Worm (Caenorhabditis elegans) whole organism, mixed stage, embryonic: ENCODE results near the gene C16E9.1.

Source experiments
- M03D4.4 ChIP-seq: sonication (generic microtip); optimal IDR thresholded peaks from 2 replicates; lab custom pipeline; 2017; ENCODE audit warnings: mild to moderate bottlenecking, missing genetic modification characterization, missing compliant biosample characterization
- bed-3 ChIP-seq: fragments of 200-800 bp; sonication (Bioruptor generic); optimal IDR thresholded peaks from 3 replicates; lab custom pipeline; 2018; ENCODE audit warnings: mild to moderate bottlenecking, missing genetic modification characterization, moderate library complexity, missing compliant biosample characterization
- blmp-1 ChIP-seq: fragments of 150-350 bp; optimal IDR thresholded peaks from 2 replicates; lab custom pipeline; 2014; ENCODE audit warnings: missing biosample characterization, missing genetic modification characterization
- ceh-39 ChIP-seq: fragments of 150-350 bp; optimal IDR thresholded peaks from 2 replicates; lab custom pipeline; 2014; ENCODE audit warnings: missing biosample characterization, missing genetic modification characterization
- ceh-83 ChIP-seq: fragments of 200-800 bp; sonication (Bioruptor generic); optimal IDR thresholded peaks from 2 replicates; lab custom pipeline; 2018; ENCODE audit warnings: mild to moderate bottlenecking, missing genetic modification characterization, missing compliant biosample characterization
- ces-1 ChIP-seq: fragments of 150-350 bp; optimal IDR thresholded peaks from 2 replicates; lab custom pipeline; 2014; ENCODE audit warnings: missing biosample characterization, missing genetic modification reagents, missing genetic modification characterization
- cnd-1 ChIP-seq: fragments of 200-800 bp; sonication (Bioruptor generic); optimal IDR thresholded peaks from 2 replicates; lab custom pipeline; 2018; ENCODE audit warnings: mild to moderate bottlenecking, missing genetic modification characterization, missing compliant biosample characterization
- drap-1 ChIP-seq: fragments of 200-800 bp; sonication (Bioruptor generic); optimal IDR thresholded peaks from 3 replicates; lab custom pipeline; 2018; ENCODE audit warnings: mild to moderate bottlenecking, missing genetic modification characterization, missing compliant biosample characterization
- elt-1 ChIP-seq: sonication (generic microtip); optimal IDR thresholded peaks from 2 replicates; lab custom pipeline; 2017; ENCODE audit warnings: missing genetic modification characterization, mild to moderate bottlenecking, missing compliant biosample characterization, antibody characterized with exemption, moderate library complexity, borderline replicate concordance; ENCODE audit not compliant: insufficient read depth
- elt-3 ChIP-seq: fragments of 150-350 bp; optimal IDR thresholded peaks from 2 replicates; lab custom pipeline; 2014; ENCODE audit warnings: missing biosample characterization, missing genetic modification characterization
- ham-2 ChIP-seq: fragments of 200-800 bp; sonication (Bioruptor generic); optimal IDR thresholded peaks from 2 replicates; lab custom pipeline; 2018; ENCODE audit warnings: mild to moderate bottlenecking, missing genetic modification characterization, missing compliant biosample characterization
- lin-32 ChIP-seq: fragments of 200-800 bp; sonication (Bioruptor generic); optimal IDR thresholded peaks from 2 replicates; lab custom pipeline; 2018; ENCODE audit warnings: mild to moderate bottlenecking, missing genetic modification characterization, missing compliant biosample characterization
- lsy-2 ChIP-seq: fragments of 150-350 bp; optimal IDR thresholded peaks from 2 replicates; lab custom pipeline; 2014; ENCODE audit warnings: missing biosample characterization, missing genetic modification characterization
- mab-5 ChIP-seq: fragments of 150-350 bp; optimal IDR thresholded peaks from 2 replicates; lab custom pipeline; 2014; ENCODE audit warnings: missing biosample characterization, missing genetic modification characterization
- mep-1 ChIP-seq: fragments of 150-350 bp; optimal IDR thresholded peaks from 2 replicates; lab custom pipeline; 2017; ENCODE audit warnings: missing biosample characterization, missing genetic modification reagents, missing genetic modification characterization, inconsistent platforms
- mls-2 ChIP-seq: sonication (generic microtip); optimal IDR thresholded peaks from 2 replicates; lab custom pipeline; 2016; ENCODE audit warnings: mild to moderate bottlenecking, missing genetic modification characterization, moderate library complexity, missing compliant biosample characterization
- nhr-12 ChIP-seq: fragments of 150-350 bp; optimal IDR thresholded peaks from 2 replicates; lab custom pipeline; 2014; ENCODE audit warnings: missing biosample characterization, missing genetic modification characterization
- nhr-237 ChIP-seq: fragments of 150-350 bp; optimal IDR thresholded peaks from 2 replicates; lab custom pipeline; 2014; ENCODE audit warnings: missing biosample characterization, missing genetic modification characterization
- nhr-28 ChIP-seq: fragments of 150-350 bp; optimal IDR thresholded peaks from 2 replicates; lab custom pipeline; 2014; ENCODE audit warnings: missing biosample characterization, missing genetic modification characterization
- nhr-76 ChIP-seq: sonication (generic microtip); optimal IDR thresholded peaks from 2 replicates; lab custom pipeline; 2017; ENCODE audit warnings: missing biosample characterization, missing genetic modification characterization
- pha-4 ChIP-seq: fragments of 150-350 bp; optimal IDR thresholded peaks from 2 replicates; lab custom pipeline; 2018; ENCODE audit warnings: missing biosample characterization, missing genetic modification reagents, missing genetic modification characterization
- sem-2 ChIP-seq: fragments of 200-800 bp; sonication (Bioruptor generic); optimal IDR thresholded peaks from 2 replicates; lab custom pipeline; 2018; ENCODE audit warnings: mild to moderate bottlenecking, missing genetic modification characterization, missing compliant biosample characterization
- snpc-4 ChIP-seq: fragments of 150-350 bp; optimal IDR thresholded peaks from 2 replicates; lab custom pipeline; 2014; ENCODE audit warnings: missing biosample characterization, missing genetic modification characterization
- sptf-1 ChIP-seq: sonication (generic microtip); optimal IDR thresholded peaks from 2 replicates; lab custom pipeline; 2017; ENCODE audit warnings: mild to moderate bottlenecking, missing genetic modification characterization, moderate library complexity, missing compliant biosample characterization
- unc-39 ChIP-seq: fragments of 150-350 bp; optimal IDR thresholded peaks from 2 replicates; lab custom pipeline; 2014; ENCODE audit warnings: missing biosample characterization, missing genetic modification characterization
- unc-62 ChIP-seq: fragments of 150-350 bp; optimal IDR thresholded peaks from 2 replicates; lab custom pipeline; 2014; ENCODE audit warnings: missing biosample characterization, missing genetic modification reagents, missing genetic modification characterization
- zip-8 ChIP-seq: fragments of 150-350 bp; optimal IDR thresholded peaks from 2 replicates; lab custom pipeline; 2014; ENCODE audit warnings: missing biosample characterization, missing genetic modification characterization
- ztf-11 ChIP-seq: fragments of 150-350 bp; optimal IDR thresholded peaks from 2 replicates; lab custom pipeline; 2014; ENCODE audit warnings: missing biosample characterization, missing genetic modification characterization

Gene C16E9.1

DNA sequence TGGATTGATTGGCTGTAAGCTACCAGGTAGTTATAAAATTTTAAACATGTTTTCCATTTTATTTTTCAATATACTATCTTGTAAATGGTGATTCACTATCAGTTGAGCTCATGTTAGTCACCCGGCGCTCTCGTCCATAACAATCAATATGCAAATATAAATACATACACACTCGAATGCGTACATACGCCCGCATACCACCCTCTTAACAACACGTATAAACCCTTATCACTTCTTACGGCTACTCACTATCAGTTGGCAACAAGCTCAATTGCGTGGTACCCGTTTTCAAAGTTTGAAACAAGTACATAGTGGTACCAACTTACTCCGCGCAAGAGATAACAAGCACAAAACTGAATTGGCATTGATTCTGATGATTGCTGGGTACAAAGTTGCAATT lies 13.1 kb upstream of the C16E9.1 start:
- TF ChIP-seq pha-4 (tag; lab: Kevin White, UChicago) (peak; percentile 5), mab-5 (tag; lab: Kevin White, UChicago) (no peak), snpc-4 (tag; lab: Kevin White, UChicago) (no peak), nhr-28 (tag; lab: Kevin White, UChicago) (no peak)

DNA sequence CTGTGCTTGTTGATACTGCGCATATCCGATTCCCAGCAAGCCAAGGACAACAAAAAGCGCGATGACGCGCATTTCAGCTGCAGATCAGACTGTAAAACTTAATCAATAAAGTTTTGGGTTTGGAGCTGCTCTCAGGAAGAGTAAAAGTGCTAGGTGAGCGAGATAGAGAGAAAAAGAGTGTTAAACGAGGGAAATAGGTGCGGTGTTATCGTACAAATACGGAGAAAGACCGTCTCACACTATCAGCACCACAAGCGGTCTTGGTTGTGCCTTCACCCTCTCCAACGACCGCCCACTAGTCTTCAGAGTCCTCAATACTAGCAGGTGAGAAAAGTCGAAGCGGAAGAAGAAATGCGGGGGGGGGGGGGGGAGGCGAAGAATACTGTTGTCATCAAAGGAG lies 11.4 kb upstream of the C16E9.1 start, which contains the start of gene F14B8.5:
TSS of gene F14B8.5 (minus strand) at position 127 of the 400 bp plus-strand sequence.
- no peak for TF ChIP-seq sptf-1
- TF ChIP-seq M03D4.4 (tag; lab: Kevin White, UChicago) = no peak
- no peak for TF ChIP-seq zip-8 (tag; lab: Kevin White, UChicago)
- TF ChIP-seq ceh-39 = no peak
- TF ChIP-seq ceh-83 (GFP tag; lab: Kevin White, UChicago) = peak; percentile 38

DNA sequence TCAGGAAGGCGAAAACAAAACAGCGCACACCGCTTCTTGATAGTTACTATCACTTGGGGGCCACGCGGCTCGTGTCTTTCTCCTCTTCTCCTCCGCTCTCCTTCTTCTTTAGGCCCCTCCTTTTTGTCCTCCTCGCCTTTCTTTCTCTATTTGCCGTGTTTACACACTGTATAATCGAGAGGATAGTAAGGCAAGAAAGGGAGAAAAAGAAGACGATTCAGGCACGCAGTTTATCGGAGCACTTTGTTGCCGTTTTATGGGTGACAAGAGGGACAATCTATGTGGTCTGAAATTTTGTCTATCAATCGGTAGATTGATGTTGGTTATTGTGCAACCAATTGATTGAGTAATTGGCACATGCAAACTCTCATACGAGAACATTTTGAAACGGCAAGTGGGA lies 7.9 kb upstream of the C16E9.1 start, which contains the start of gene F14B8.6:
TSS of gene F14B8.6 (minus strand) at position 292 of the 400 bp plus-strand sequence.
- TF ChIP-seq ceh-39 (no peak), pha-4 (tag; lab: Kevin White, UChicago) (peak; percentile 69)
- TF ChIP-seq, all 35 proteins: peak for 1

DNA sequence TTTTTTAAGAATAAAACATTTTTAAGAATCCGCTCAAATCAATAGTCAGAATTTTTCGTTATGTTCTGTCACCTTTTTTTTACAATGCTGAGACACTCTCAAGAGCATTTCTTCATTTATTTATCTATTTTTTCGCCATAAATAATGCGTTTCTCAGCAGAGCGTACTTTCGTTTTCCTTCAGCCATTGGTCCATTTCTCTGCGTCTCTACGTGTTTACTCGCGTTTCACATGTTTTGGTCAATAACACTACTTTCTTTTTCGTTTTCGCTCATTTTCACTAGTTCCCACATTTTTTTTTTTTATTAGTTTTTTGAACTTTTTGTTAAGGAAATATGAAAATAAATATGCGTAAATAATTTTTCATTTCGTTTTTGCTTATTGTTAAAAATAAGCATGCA lies 5.6 kb upstream of the C16E9.1 start:
- TF ChIP-seq elt-3 (tag; lab: Kevin White, UChicago) (no peak), mep-1 (tag; lab: Kevin White, UChicago) (peak; percentile 27), ces-1 (peak; percentile 62), pha-4 (tag; lab: Kevin White, UChicago) (peak; percentile 3), sptf-1 (no peak), lsy-2 (tag; lab: Kevin White, UChicago) (peak; percentile 19), ceh-39 (no peak), blmp-1 (tag; lab: Kevin White, UChicago) (peak; percentile 96)

DNA sequence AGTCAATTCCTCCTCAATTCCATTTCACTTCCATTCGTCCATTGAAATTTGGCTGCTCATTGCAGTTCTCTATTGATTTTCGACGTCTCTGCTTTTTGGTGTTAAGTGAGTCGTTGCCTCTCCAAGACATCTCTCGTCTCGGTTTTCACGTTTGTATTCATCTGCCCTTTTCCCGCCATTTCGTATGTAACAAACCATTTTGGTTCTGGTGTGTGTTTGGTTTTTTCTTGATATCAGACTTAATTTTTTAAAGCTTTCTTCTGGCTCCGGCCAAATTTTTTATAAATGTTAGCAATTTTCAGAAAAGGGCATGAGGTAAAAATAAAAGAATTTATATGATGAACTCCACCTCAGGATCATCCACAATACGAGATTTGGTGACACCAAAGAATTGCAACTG lies 4.6 kb upstream of the C16E9.1 start, which contains the start of gene C16E9.2:
TSS of gene C16E9.2 (plus strand) at position 301 of the 400 bp plus-strand sequence.
- TF ChIP-seq unc-39 (tag; lab: Kevin White, UChicago) (no peak), unc-62 (GFP tag; lab: Kevin White, UChicago) (no peak), mep-1 (tag; lab: Kevin White, UChicago) (no peak), sptf-1 (no peak), drap-1 (GFP tag; lab: Kevin White, UChicago) (no peak), ham-2 (no peak), mls-2 (tag; lab: Kevin White, UChicago) (no peak), bed-3 (GFP tag; lab: Kevin White, UChicago) (no peak), ztf-11 (tag; lab: Kevin White, UChicago) (no peak), nhr-12 (tag; lab: Kevin White, UChicago) (no peak)

DNA sequence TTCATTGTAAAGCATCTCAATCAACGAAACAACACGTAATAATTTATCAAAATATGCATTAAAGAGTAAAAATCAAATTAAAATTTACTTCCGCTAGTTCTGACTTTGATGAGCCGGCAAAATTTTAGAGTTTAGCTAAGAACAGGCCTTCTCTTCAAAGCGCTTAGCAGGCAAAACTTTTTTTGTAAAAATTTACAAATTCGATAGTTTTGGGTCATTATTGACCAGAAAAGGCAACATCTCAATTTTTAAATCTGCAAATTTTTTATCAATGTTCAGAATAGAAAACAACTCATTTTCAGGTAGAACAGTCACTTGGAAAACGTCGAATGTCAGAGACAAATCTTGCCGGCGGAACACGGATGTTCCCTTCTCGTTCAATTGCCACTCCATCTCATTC lies 2.3 kb upstream of the C16E9.1 start:
- no peak for TF ChIP-seq zip-8 (tag; lab: Kevin White, UChicago)
- TF ChIP-seq ces-1 = no peak
- TF ChIP-seq ztf-11 (tag; lab: Kevin White, UChicago) = no peak
- no peak for TF ChIP-seq sem-2 (GFP tag; lab: Kevin White, UChicago)
- TF ChIP-seq lsy-2 (tag; lab: Kevin White, UChicago) = no peak
- no peak for TF ChIP-seq snpc-4 (tag; lab: Kevin White, UChicago)
- no peak for TF ChIP-seq elt-1 (tag; lab: Kevin White, UChicago)
- TF ChIP-seq nhr-28 (tag; lab: Kevin White, UChicago) = no peak
- TF ChIP-seq ham-2 = no peak
- no peak for TF ChIP-seq lin-32 (GFP tag; lab: Kevin White, UChicago)
- TF ChIP-seq blmp-1 (tag; lab: Kevin White, UChicago) = no peak
- TF ChIP-seq unc-62 (GFP tag; lab: Kevin White, UChicago) = no peak
- no peak for TF ChIP-seq sptf-1
- TF ChIP-seq cnd-1 = no peak
- TF ChIP-seq mls-2 (tag; lab: Kevin White, UChicago) = no peak
- no peak for TF ChIP-seq nhr-237
- no peak for TF ChIP-seq ceh-83 (GFP tag; lab: Kevin White, UChicago)
- TF ChIP-seq unc-39 (tag; lab: Kevin White, UChicago) = no peak
- TF ChIP-seq nhr-76 (tag; lab: Kevin White, UChicago) = no peak
- no peak for TF ChIP-seq pha-4 (tag; lab: Kevin White, UChicago)
